Worm (Caenorhabditis elegans) whole organism, L3 larva: ENCODE results near the gene T21H3.1.
A peak's percentile ranks its signal among the peaks of the same experiment; 100 is the strongest.

Source experiments
- R02D3.7 ChIP-seq: fragments of 150-350 bp; optimal IDR thresholded peaks from 2 replicates; lab custom pipeline; 2014; ENCODE audit warnings: missing biosample characterization, missing genetic modification characterization
- ZK546.5 ChIP-seq: sonication (generic microtip); optimal IDR thresholded peaks from 2 replicates; lab custom pipeline; 2017; ENCODE audit warnings: missing biosample characterization, missing genetic modification characterization
- aly-2 ChIP-seq: fragments of 150-350 bp; optimal IDR thresholded peaks from 2 replicates; lab custom pipeline; 2014; ENCODE audit warnings: missing biosample characterization, missing genetic modification characterization
- ama-1 ChIP-seq: fragments of 150-350 bp; optimal IDR thresholded peaks from 2 replicates; lab custom pipeline; 2018
- ceh-16 ChIP-seq: sonication (generic microtip); optimal IDR thresholded peaks from 2 replicates; lab custom pipeline; 2017; ENCODE audit warnings: missing biosample characterization, missing genetic modification characterization
- ceh-28 ChIP-seq: fragments of 150-350 bp; optimal IDR thresholded peaks from 2 replicates; lab custom pipeline; 2014; ENCODE audit warnings: missing biosample characterization, missing genetic modification reagents, missing genetic modification characterization
- ceh-9 ChIP-seq: sonication (generic microtip); optimal IDR thresholded peaks from 2 replicates; lab custom pipeline; 2018; ENCODE audit warnings: missing biosample characterization, missing genetic modification characterization
- daf-12 ChIP-seq: fragments of 150-350 bp; optimal IDR thresholded peaks from 2 replicates; lab custom pipeline; 2014; ENCODE audit warnings: missing biosample characterization, missing genetic modification reagents, missing genetic modification characterization
- egl-27 ChIP-seq: sonication (generic microtip); optimal IDR thresholded peaks from 4 replicates; lab custom pipeline; 2017; ENCODE audit warnings: missing biosample characterization, missing genetic modification reagents, missing genetic modification characterization
- egl-5 ChIP-seq: fragments of 150-350 bp; optimal IDR thresholded peaks from 2 replicates; lab custom pipeline; 2017; ENCODE audit warnings: missing biosample characterization, missing genetic modification reagents, missing genetic modification characterization, inconsistent platforms
- elt-1 ChIP-seq: fragments of 150-350 bp; optimal IDR thresholded peaks from 2 replicates; lab custom pipeline; 2014; ENCODE audit warnings: missing biosample characterization, missing genetic modification characterization
- elt-2 ChIP-seq: sonication (generic microtip); optimal IDR thresholded peaks from 2 replicates; lab custom pipeline; 2016; ENCODE audit warnings: missing genetic modification reagents, mild to moderate bottlenecking, missing genetic modification characterization, missing compliant biosample characterization
- elt-3 ChIP-seq, 3 experiments: fragments of 150-350 bp in 1 of 3; sonication (generic microtip) in 2 of 3; optimal IDR thresholded peaks; 2 replicates in 2 of 3; 4 replicates in 1 of 3; lab custom pipeline; 2014 to 2017; ENCODE audit warnings: missing biosample characterization in 3 of 3, missing genetic modification characterization in 3 of 3
- eor-1 ChIP-seq, 2 experiments: fragments of 150-350 bp; optimal IDR thresholded peaks; 2 replicates each; lab custom pipeline; 2014 to 2018; ENCODE audit warnings: missing biosample characterization in 2 of 2, missing genetic modification characterization in 2 of 2
- fkh-10 ChIP-seq: sonication (generic microtip); optimal IDR thresholded peaks from 2 replicates; lab custom pipeline; 2017; ENCODE audit warnings: missing biosample characterization, missing genetic modification reagents, missing genetic modification characterization
- fkh-2 ChIP-seq: fragments of 150-350 bp; optimal IDR thresholded peaks from 2 replicates; lab custom pipeline; 2014; ENCODE audit warnings: missing biosample characterization, missing genetic modification reagents, missing genetic modification characterization
- fos-1 ChIP-seq: fragments of 150-350 bp; optimal IDR thresholded peaks from 2 replicates; lab custom pipeline; 2014; ENCODE audit warnings: missing biosample characterization, missing genetic modification characterization
- lin-15B ChIP-seq: fragments of 150-350 bp; optimal IDR thresholded peaks from 2 replicates; lab custom pipeline; 2014; ENCODE audit warnings: missing biosample characterization, missing genetic modification characterization
- lsy-12 ChIP-seq: sonication (generic microtip); optimal IDR thresholded peaks from 2 replicates; lab custom pipeline; 2016; ENCODE audit warnings: mild to moderate bottlenecking, missing genetic modification characterization, missing compliant biosample characterization
- mdl-1 ChIP-seq: fragments of 150-350 bp; optimal IDR thresholded peaks from 2 replicates; lab custom pipeline; 2014; ENCODE audit warnings: missing biosample characterization, missing genetic modification characterization
- nfya-1 ChIP-seq: sonication (generic microtip); optimal IDR thresholded peaks from 2 replicates; lab custom pipeline; 2017; ENCODE audit warnings: missing genetic modification characterization, mild to moderate bottlenecking, missing compliant biosample characterization, antibody characterized with exemption, moderate library complexity; ENCODE audit not compliant: insufficient read depth
- nhr-23 ChIP-seq: fragments of 150-350 bp; optimal IDR thresholded peaks from 2 replicates; lab custom pipeline; 2014; ENCODE audit warnings: missing biosample characterization, missing genetic modification reagents, missing genetic modification characterization
- nhr-237 ChIP-seq: fragments of 150-350 bp; optimal IDR thresholded peaks from 2 replicates; lab custom pipeline; 2014; ENCODE audit warnings: missing biosample characterization, missing genetic modification characterization
- nhr-25 ChIP-seq: sonication (generic microtip); optimal IDR thresholded peaks from 2 replicates; lab custom pipeline; 2017; ENCODE audit warnings: missing biosample characterization, missing genetic modification characterization
- nhr-28 ChIP-seq: fragments of 150-350 bp; optimal IDR thresholded peaks from 2 replicates; lab custom pipeline; 2014; ENCODE audit warnings: missing biosample characterization, missing genetic modification characterization
- nhr-43 ChIP-seq: sonication (generic microtip); optimal IDR thresholded peaks from 2 replicates; lab custom pipeline; 2016; ENCODE audit warnings: mild to moderate bottlenecking, missing genetic modification characterization, missing compliant biosample characterization; ENCODE audit not compliant: poor library complexity, severe bottlenecking
- nhr-67 ChIP-seq: fragments of 150-350 bp; optimal IDR thresholded peaks from 2 replicates; lab custom pipeline; 2014; ENCODE audit warnings: missing biosample characterization, missing genetic modification characterization
- nhr-77 ChIP-seq: fragments of 150-350 bp; optimal IDR thresholded peaks from 2 replicates; lab custom pipeline; 2014; ENCODE audit warnings: missing biosample characterization, missing genetic modification characterization
- pha-4 ChIP-seq: fragments of 150-350 bp; optimal IDR thresholded peaks from 2 replicates; lab custom pipeline; 2014; ENCODE audit warnings: missing biosample characterization, missing genetic modification reagents, missing genetic modification characterization
- pqm-1 ChIP-seq: fragments of 150-350 bp; optimal IDR thresholded peaks from 2 replicates; lab custom pipeline; 2017; ENCODE audit warnings: missing biosample characterization, missing genetic modification characterization, inconsistent platforms
- sea-2 ChIP-seq: fragments of 150-350 bp; sonication (generic microtip); optimal IDR thresholded peaks from 4 replicates; lab custom pipeline; 2014; ENCODE audit warnings: missing biosample characterization, missing genetic modification reagents, missing genetic modification characterization
- skn-1 ChIP-seq: fragments of 150-350 bp; optimal IDR thresholded peaks from 2 replicates; lab custom pipeline; 2014; ENCODE audit warnings: missing biosample characterization, missing genetic modification characterization
- snpc-4 ChIP-seq: fragments of 150-350 bp; optimal IDR thresholded peaks from 2 replicates; lab custom pipeline; 2014; ENCODE audit warnings: missing biosample characterization, missing genetic modification characterization
- tbx-2 ChIP-seq: sonication (generic microtip); optimal IDR thresholded peaks from 2 replicates; lab custom pipeline; 2016; ENCODE audit warnings: mild to moderate bottlenecking, missing genetic modification characterization, missing compliant biosample characterization
- unc-39 ChIP-seq: sonication (generic microtip); optimal IDR thresholded peaks from 4 replicates; lab custom pipeline; 2017; ENCODE audit warnings: missing biosample characterization, missing genetic modification characterization
- unc-62 ChIP-seq: fragments of 150-350 bp; sonication (generic microtip); optimal IDR thresholded peaks from 4 replicates; lab custom pipeline; 2014; ENCODE audit warnings: missing biosample characterization, missing genetic modification reagents, missing genetic modification characterization
- zag-1 ChIP-seq: fragments of 150-350 bp; optimal IDR thresholded peaks from 2 replicates; lab custom pipeline; 2014; ENCODE audit warnings: missing biosample characterization, missing genetic modification characterization
- ztf-11 ChIP-seq: fragments of 150-350 bp; optimal IDR thresholded peaks from 2 replicates; lab custom pipeline; 2014; ENCODE audit warnings: missing biosample characterization, missing genetic modification characterization
- ztf-4 ChIP-seq: fragments of 150-350 bp; optimal IDR thresholded peaks from 2 replicates; lab custom pipeline; 2014; ENCODE audit warnings: missing biosample characterization, missing genetic modification characterization

T21H3.1 gene

ce11 chrV:1153925-1154324 is 22.6 kb upstream of the T21H3.1 start (continued):
- TF ChIP-seq zag-1 (tag; lab: Kevin White, UChicago), result no peak
- TF ChIP-seq ztf-11 (tag; lab: Kevin White, UChicago), result no peak
- no peak for TF ChIP-seq unc-62 (GFP tag; lab: Kevin White, UChicago)
- TF ChIP-seq ceh-16 (tag; lab: Kevin White, UChicago), result no peak
- peak; percentile 78 for TF ChIP-seq nfya-1
- TF ChIP-seq fos-1 (tag; lab: Kevin White, UChicago), result no peak
- no peak for TF ChIP-seq R02D3.7 (tag; lab: Kevin White, UChicago)
- TF ChIP-seq pqm-1 (tag; lab: Kevin White, UChicago), result peak; percentile 14
- no peak for TF ChIP-seq elt-3 (tag; optimal IDR thresholded peaks at IDR 0.05; lab: Kevin White, UChicago)
- peak; percentile 27 for TF ChIP-seq tbx-2 (tag; lab: Kevin White, UChicago)
- no peak for TF ChIP-seq aly-2
- no peak for TF ChIP-seq fkh-10
- TF ChIP-seq sea-2 (GFP tag; lab: Kevin White, UChicago), result no peak
- no peak for TF ChIP-seq eor-1 (tag; optimal IDR thresholded peaks at IDR 0.05; lab: Kevin White, UChicago)
- TF ChIP-seq egl-5 (tag; lab: Kevin White, UChicago), result no peak
- no peak for TF ChIP-seq skn-1 (tag; lab: Kevin White, UChicago)
- peak; percentile 47 for TF ChIP-seq mdl-1 (tag; lab: Kevin White, UChicago)

- TF ChIP-seq elt-3 (tag; optimal IDR thresholded peaks at IDR 0.05; lab: Kevin White, UChicago) (no peak), nhr-23 (tag; lab: Kevin White, UChicago) (peak; percentile 85), nhr-25 (tag; lab: Kevin White, UChicago) (peak; percentile 46), sea-2 (GFP tag; lab: Kevin White, UChicago) (no peak), ceh-9 (no peak), ama-1 (lab: Kevin White, UChicago) (peak; percentile 75), ztf-11 (tag; lab: Kevin White, UChicago) (no peak), nhr-67 (no peak), ceh-28 (no peak), elt-1 (tag; lab: Kevin White, UChicago) (no peak), ztf-4 (tag; lab: Kevin White, UChicago) (no peak), R02D3.7 (tag; lab: Kevin White, UChicago) (no peak), nhr-77 (tag; lab: Kevin White, UChicago) (no peak), pqm-1 (tag; lab: Kevin White, UChicago) (no peak), daf-12 (tag; lab: Kevin White, UChicago) (no peak), nhr-43 (tag; lab: Kevin White, UChicago) (peak; percentile 42), fkh-10 (no peak), tbx-2 (tag; lab: Kevin White, UChicago) (no peak), egl-27 (tag; lab: Kevin White, UChicago) (no peak), mdl-1 (tag; lab: Kevin White, UChicago) (no peak), fos-1 (tag; lab: Kevin White, UChicago) (no peak), lin-15B (tag; lab: Kevin White, UChicago) (peak; percentile 42), aly-2 (no peak), skn-1 (tag; lab: Kevin White, UChicago) (no peak), nfya-1 (no peak), lsy-12 (tag; lab: Kevin White, UChicago) (no peak), elt-2 (tag; lab: Kevin White, UChicago) (no peak), fkh-2 (tag; lab: Kevin White, UChicago) (no peak), pha-4 (tag; lab: Kevin White, UChicago) (no peak), unc-62 (GFP tag; lab: Kevin White, UChicago) (no peak), nhr-28 (tag; lab: Kevin White, UChicago) (no peak), ZK546.5 (tag; lab: Kevin White, UChicago) (no peak), unc-39 (tag; lab: Kevin White, UChicago) (no peak), nhr-237 (tag; lab: Kevin White, UChicago) (no peak), ceh-16 (tag; lab: Kevin White, UChicago) (no peak), snpc-4 (peak; percentile 19)
Measured at ce11 chrV:1154472-1155278, 21.8 kb upstream of the T21H3.1 start.
